Worm (Caenorhabditis elegans) whole organism, late embryonic: ENCODE measurements around the gene gnrr-3.

Experiments
- C08G9.2 ChIP-seq: sonication (generic microtip); optimal IDR thresholded peaks from 2 replicates; lab custom pipeline; 2016; ENCODE audit warnings: mild to moderate bottlenecking, missing genetic modification characterization, moderate library complexity, missing compliant biosample characterization
- C38D4.7 ChIP-seq: fragments of 200-800 bp; sonication (Bioruptor generic); optimal IDR thresholded peaks from 2 replicates; lab custom pipeline; 2018; ENCODE audit warnings: mild to moderate bottlenecking, missing genetic modification characterization, moderate library complexity, missing compliant biosample characterization
- F13H6.1 ChIP-seq: sonication (generic microtip); optimal IDR thresholded peaks from 2 replicates; lab custom pipeline; 2016; ENCODE audit warnings: missing genetic modification characterization, missing compliant biosample characterization
- K02D7.2 ChIP-seq: sonication (generic microtip); optimal IDR thresholded peaks from 2 replicates; lab custom pipeline; 2017; ENCODE audit warnings: mild to moderate bottlenecking, missing genetic modification characterization, missing compliant biosample characterization
- K09A11.1 ChIP-seq: sonication (generic microtip); optimal IDR thresholded peaks from 2 replicates; lab custom pipeline; 2017; ENCODE audit warnings: antibody characterized with exemption, mild to moderate bottlenecking, missing genetic modification characterization, missing compliant biosample characterization; ENCODE audit not compliant: insufficient read depth
- T23F11.4 ChIP-seq: fragments of 200-800 bp; sonication (Bioruptor generic); optimal IDR thresholded peaks from 2 replicates; lab custom pipeline; 2018; ENCODE audit warnings: mild to moderate bottlenecking, missing genetic modification characterization, missing compliant biosample characterization
- ama-1 ChIP-seq: fragments of 150-350 bp; optimal IDR thresholded peaks from 2 replicates; lab custom pipeline; 2014
- ceh-18 ChIP-seq: sonication (generic microtip); optimal IDR thresholded peaks from 2 replicates; lab custom pipeline; 2016; ENCODE audit warnings: missing genetic modification characterization, missing compliant biosample characterization
- ceh-19 ChIP-seq: fragments of 200-800 bp; sonication (Bioruptor generic); optimal IDR thresholded peaks from 2 replicates; lab custom pipeline; 2018; ENCODE audit warnings: mild to moderate bottlenecking, missing genetic modification characterization, missing compliant biosample characterization
- ceh-2 ChIP-seq: sonication (generic microtip); optimal IDR thresholded peaks from 2 replicates; lab custom pipeline; 2016; ENCODE audit warnings: missing genotype, missing genetic modification characterization, missing compliant biosample characterization
- ceh-24 ChIP-seq: sonication (generic microtip); optimal IDR thresholded peaks from 2 replicates; lab custom pipeline; 2016; ENCODE audit warnings: mild to moderate bottlenecking, missing genetic modification characterization, missing compliant biosample characterization
- ceh-30 ChIP-seq: fragments of 150-350 bp; optimal IDR thresholded peaks from 2 replicates; lab custom pipeline; 2014; ENCODE audit warnings: missing biosample characterization, missing genetic modification characterization
- ceh-31 ChIP-seq: sonication (generic microtip); optimal IDR thresholded peaks from 2 replicates; lab custom pipeline; 2016; ENCODE audit warnings: missing genetic modification characterization, missing compliant biosample characterization
- ceh-45 ChIP-seq: fragments of 200-800 bp; sonication (Bioruptor generic); IDR thresholded peaks from 2 replicates; pipeline ENCODE4 v1.3.6; 2022; ENCODE audit warnings: missing genetic modification reagents, missing genetic modification characterization, missing compliant biosample characterization
- ceh-48 ChIP-seq: sonication (generic microtip); optimal IDR thresholded peaks from 2 replicates; lab custom pipeline; 2016; ENCODE audit warnings: missing genetic modification characterization, inconsistent platforms, missing compliant biosample characterization
- che-1 ChIP-seq: sonication (generic microtip); optimal IDR thresholded peaks from 2 replicates; lab custom pipeline; 2016; ENCODE audit warnings: mild to moderate bottlenecking, missing genetic modification characterization, missing compliant biosample characterization
- dve-1 ChIP-seq: sonication (generic microtip); optimal IDR thresholded peaks from 2 replicates; lab custom pipeline; 2017; ENCODE audit warnings: antibody characterized with exemption, mild to moderate bottlenecking, missing genetic modification characterization, missing compliant biosample characterization
- ets-4 ChIP-seq: sonication (generic microtip); optimal IDR thresholded peaks from 2 replicates; lab custom pipeline; 2016; ENCODE audit warnings: missing genetic modification characterization, missing compliant biosample characterization
- fax-1 ChIP-seq: sonication (generic microtip); optimal IDR thresholded peaks from 2 replicates; lab custom pipeline; 2016; ENCODE audit warnings: missing genotype, missing genetic modification characterization, missing compliant biosample characterization
- fkh-6 ChIP-seq: sonication (generic microtip); optimal IDR thresholded peaks from 2 replicates; lab custom pipeline; 2016; ENCODE audit warnings: missing genetic modification characterization, missing compliant biosample characterization
- hlh-13 ChIP-seq: fragments of 200-800 bp; sonication (Bioruptor generic); optimal IDR thresholded peaks from 2 replicates; lab custom pipeline; 2018; ENCODE audit warnings: mild to moderate bottlenecking, missing genetic modification characterization, missing compliant biosample characterization
- hlh-6 ChIP-seq: sonication (generic microtip); optimal IDR thresholded peaks from 2 replicates; lab custom pipeline; 2016; ENCODE audit warnings: missing genotype, missing genetic modification characterization, missing compliant biosample characterization
- lin-11 ChIP-seq: fragments of 200-800 bp; sonication (Bioruptor generic); optimal IDR thresholded peaks from 2 replicates; lab custom pipeline; 2018; ENCODE audit warnings: mild to moderate bottlenecking, missing genetic modification characterization, missing compliant biosample characterization
- madf-2 ChIP-seq: sonication (generic microtip); optimal IDR thresholded peaks from 2 replicates; lab custom pipeline; 2017; ENCODE audit warnings: missing genetic modification characterization, missing compliant biosample characterization
- nfya-1 ChIP-seq: sonication (generic microtip); optimal IDR thresholded peaks from 2 replicates; lab custom pipeline; 2017; ENCODE audit warnings: missing genetic modification characterization, mild to moderate bottlenecking, missing compliant biosample characterization, antibody characterized with exemption, moderate library complexity
- npax-4 ChIP-seq: sonication (generic microtip); optimal IDR thresholded peaks from 2 replicates; lab custom pipeline; 2016; ENCODE audit warnings: missing genetic modification characterization, missing compliant biosample characterization
- pag-3 ChIP-seq: sonication (generic microtip); optimal IDR thresholded peaks from 2 replicates; lab custom pipeline; 2016; ENCODE audit warnings: missing compliant biosample characterization, missing genetic modification characterization, borderline replicate concordance
- pax-1 ChIP-seq: fragments of 150-350 bp; optimal IDR thresholded peaks from 2 replicates; lab custom pipeline; 2014; ENCODE audit warnings: missing biosample characterization, missing genetic modification characterization
- pha-2 ChIP-seq: sonication (generic microtip); optimal IDR thresholded peaks from 2 replicates; lab custom pipeline; 2017; ENCODE audit warnings: mild to moderate bottlenecking, missing genetic modification characterization, missing compliant biosample characterization
- pha-4 ChIP-seq: fragments of 150-350 bp; optimal IDR thresholded peaks from 2 replicates; lab custom pipeline; 2018; ENCODE audit warnings: missing biosample characterization, missing genetic modification reagents, missing genetic modification characterization
- pqm-1 ChIP-seq: sonication (generic microtip); optimal IDR thresholded peaks from 2 replicates; lab custom pipeline; 2016; ENCODE audit warnings: missing genetic modification characterization, missing compliant biosample characterization
- pros-1 ChIP-seq: fragments of 150-350 bp; optimal IDR thresholded peaks from 2 replicates; lab custom pipeline; 2014; ENCODE audit warnings: missing biosample characterization, missing genetic modification reagents, missing genetic modification characterization
- sdc-2 ChIP-seq: sonication (generic microtip); optimal IDR thresholded peaks from 2 replicates; lab custom pipeline; 2016; ENCODE audit warnings: missing genotype, missing genetic modification characterization, missing compliant biosample characterization
- sox-2 ChIP-seq: fragments of 200-800 bp; sonication (Bioruptor generic); IDR thresholded peaks from 2 replicates; pipeline ENCODE4 v1.3.6; 2022; ENCODE audit warnings: missing genetic modification reagents, missing genetic modification characterization, missing compliant biosample characterization
- tbx-7 ChIP-seq: sonication (generic microtip); optimal IDR thresholded peaks from 2 replicates; lab custom pipeline; 2016; ENCODE audit warnings: missing genotype, missing genetic modification characterization, missing compliant biosample characterization
- unc-42 ChIP-seq: sonication (generic microtip); optimal IDR thresholded peaks from 2 replicates; lab custom pipeline; 2016; ENCODE audit warnings: missing genotype, missing genetic modification characterization, missing compliant biosample characterization
- unc-55 ChIP-seq: sonication (generic microtip); optimal IDR thresholded peaks from 2 replicates; lab custom pipeline; 2017; ENCODE audit warnings: missing biosample characterization, missing genetic modification reagents, missing genetic modification characterization
- unc-86 ChIP-seq: sonication (generic microtip); optimal IDR thresholded peaks from 2 replicates; lab custom pipeline; 2016; ENCODE audit warnings: missing genetic modification characterization, missing compliant biosample characterization
- zip-5 ChIP-seq: sonication (generic microtip); optimal IDR thresholded peaks from 2 replicates; lab custom pipeline; 2016; ENCODE audit warnings: missing genetic modification characterization, missing compliant biosample characterization

The gnrr-3 gene

ce11 chrX:10054410-10054800, 5.1 kb downstream of the gnrr-3 start:
- TF ChIP-seq ceh-30 (tag; lab: Kevin White, UChicago) (no peak), ets-4 (no peak), fax-1 (no peak), pha-4 (tag; lab: Kevin White, UChicago) (no peak), C08G9.2 (no peak), sdc-2 (tag; lab: Kevin White, UChicago) (no peak), ama-1 (no peak), K09A11.1 (tag; lab: Kevin White, UChicago) (no peak), unc-55 (GFP tag; lab: Kevin White, UChicago) (no peak), pag-3 (tag; lab: Kevin White, UChicago) (no peak), lin-11 (no peak), ceh-19 (GFP tag; lab: Kevin White, UChicago) (no peak), nfya-1 (tag; lab: Kevin White, UChicago) (no peak), ceh-31 (tag; lab: Kevin White, UChicago) (no peak), pros-1 (tag; lab: Kevin White, UChicago) (no peak)

ce11 chrX:10058332-10058731, 9.1 kb downstream of the gnrr-3 start, which contains the start of gene ZC373.2:
TSS of gene ZC373.2 (minus strand) at chrX:10058432.
- TF ChIP-seq pros-1 (tag; lab: Kevin White, UChicago) (no peak), unc-42 (tag; lab: Kevin White, UChicago) (no peak), ceh-30 (tag; lab: Kevin White, UChicago) (no peak), fax-1 (no peak), che-1 (tag; lab: Kevin White, UChicago) (no peak), ceh-18 (tag; lab: Kevin White, UChicago) (no peak)

DNA sequence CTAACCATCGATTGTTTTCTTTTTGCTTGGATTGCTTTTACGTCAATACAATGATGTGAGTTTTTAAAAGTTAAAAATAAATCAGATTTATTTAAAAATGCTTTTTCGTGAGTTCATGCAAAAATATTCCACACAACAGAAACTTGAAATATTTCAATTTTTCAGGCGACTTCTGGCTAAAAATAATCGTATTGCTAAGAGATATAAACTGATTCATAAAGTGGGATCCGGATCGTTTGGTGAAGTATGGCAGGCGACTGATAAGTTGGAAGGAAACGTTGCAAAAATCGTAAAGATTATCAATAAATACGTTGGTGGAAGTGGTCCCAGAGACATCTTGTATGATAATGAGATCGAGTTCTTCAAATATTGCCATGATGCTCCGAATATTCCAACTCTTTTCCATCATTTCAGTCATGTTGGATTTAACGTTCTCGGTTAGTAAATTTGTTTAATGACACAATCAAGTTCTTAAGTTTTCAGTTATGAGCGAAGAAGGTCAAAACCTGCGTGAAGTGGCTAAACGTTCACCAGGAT, 11.3 kb downstream of the gnrr-3 start, which contains the start of gene ZC373.3:
Gene ZC373.3, plus strand, starts transcription at position 51 of the 537 bp plus-strand sequence.
- TF ChIP-seq ceh-24 (tag; lab: Kevin White, UChicago) (no peak), ceh-31 (tag; lab: Kevin White, UChicago) (no peak), sox-2 (no peak), F13H6.1 (tag; lab: Kevin White, UChicago) (no peak), fkh-6 (tag; lab: Kevin White, UChicago) (no peak), C38D4.7 (no peak), K02D7.2 (tag; lab: Kevin White, UChicago) (no peak)

- TF ChIP-seq zip-5 (no peak), ceh-18 (tag; lab: Kevin White, UChicago) (peak; percentile 51)
Observed at ce11 chrX:10068468-10068867, 19.2 kb downstream of the gnrr-3 start.

ce11 chrX:10069692-10070091, 20.4 kb downstream of the gnrr-3 start, which contains the start of gene mlck-1:
TSS of gene mlck-1 (minus strand) at chrX:10069792.
- TF ChIP-seq madf-2 (tag; lab: Kevin White, UChicago) (no peak), zip-5 (no peak), ceh-2 (no peak), tbx-7 (no peak), pqm-1 (tag; lab: Kevin White, UChicago) (no peak), ceh-48 (no peak), pax-1 (tag; lab: Kevin White, UChicago) (no peak), lin-11 (no peak), dve-1 (tag; lab: Kevin White, UChicago) (no peak), C38D4.7 (no peak), T23F11.4 (no peak), npax-4 (tag; lab: Kevin White, UChicago) (no peak), unc-86 (tag; lab: Kevin White, UChicago) (no peak), hlh-6 (tag; lab: Kevin White, UChicago) (no peak), che-1 (tag; lab: Kevin White, UChicago) (no peak), ceh-45 (GFP tag; lab: Robert Waterston, UW) (no peak), hlh-13 (GFP tag; lab: Kevin White, UChicago) (no peak), ets-4 (no peak), pha-2 (tag; lab: Kevin White, UChicago) (no peak), F13H6.1 (tag; lab: Kevin White, UChicago) (no peak)
